Fruit fly (Drosophila melanogaster) whole organism: Measurements from ENCODE around the gene Bro.

Experiments
- CG8478 ChIP-seq: fragments of >200 bp; optimal IDR thresholded peaks from 2 replicates; lab custom pipeline; 2018; ENCODE audit warnings: inconsistent platforms
- Dll ChIP-seq: fragments of >200 bp; optimal IDR thresholded peaks from 2 replicates; lab custom pipeline; 2017
- EcR ChIP-seq, 2 experiments: fragments of >200 bp; optimal IDR thresholded peaks; 2 replicates each; lab custom pipeline; 2017; ENCODE audit warnings: missing biosample characterization in 2 of 2, missing genetic modification characterization in 2 of 2, missing genetic modification reagents in 2 of 2
- pan ChIP-seq: fragments of >200 bp; optimal IDR thresholded peaks from 2 replicates; lab custom pipeline; 2017
- psq ChIP-seq: fragments of >200 bp; optimal IDR thresholded peaks from 2 replicates; lab custom pipeline; 2017
- usp ChIP-seq: fragments of >200 bp; optimal IDR thresholded peaks from 2 replicates; lab custom pipeline; 2017; ENCODE audit warnings: missing biosample characterization, missing genetic modification characterization, mixed read lengths

Gene Bro

DNA sequence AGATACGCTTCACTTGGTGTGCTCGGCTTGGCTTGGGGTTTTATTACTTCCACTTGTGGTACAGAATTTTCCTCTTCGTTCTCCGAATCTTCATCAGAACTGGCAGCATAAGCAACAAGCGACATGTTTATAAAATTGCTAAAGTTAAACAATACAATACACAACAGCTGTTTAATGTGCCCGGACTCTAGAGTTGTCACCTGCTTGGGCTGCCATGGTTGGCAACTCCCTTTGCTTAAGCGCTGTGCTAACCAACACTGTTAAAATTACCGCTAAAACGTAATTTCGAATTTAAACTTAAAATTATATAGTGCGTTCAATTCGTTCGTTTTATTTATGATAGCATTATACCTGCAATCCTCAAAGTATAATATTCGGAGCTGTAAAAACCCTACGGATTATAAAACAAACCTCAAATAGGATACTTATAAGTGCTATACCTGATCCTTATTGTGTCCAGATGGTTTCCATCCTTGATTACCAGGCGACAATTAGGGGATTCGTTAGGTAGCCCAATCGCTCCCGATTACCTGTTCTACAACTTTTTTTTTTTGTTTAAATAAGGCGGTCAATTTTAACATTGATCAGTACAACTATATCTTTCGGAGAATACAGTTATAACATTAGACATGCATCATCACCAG lies at the start of gene Bro, which contains the start of gene CG17249:
TSS of gene Bro (plus strand) at position 594 of the 644 bp plus-strand sequence.
TSS of gene CG17249 (minus strand) at position 189 of the 644 bp plus-strand sequence.
- TF ChIP-seq usp (GFP tag; lab: Kevin White, UChicago) (no peak), pan (lab: Kevin White, UChicago) (no peak), psq (lab: Kevin White, UChicago) (no peak), Dll (lab: Kevin White, UChicago) (no peak), EcR (GFP tag; optimal IDR thresholded peaks at IDR 0.05; lab: Kevin White, UChicago) (no peak), CG8478 (lab: Kevin White, UChicago) (no peak)

- TF ChIP-seq CG8478 (lab: Kevin White, UChicago) (no peak), psq (lab: Kevin White, UChicago) (no peak), Dll (lab: Kevin White, UChicago) (no peak), pan (lab: Kevin White, UChicago) (no peak), EcR (GFP tag; optimal IDR thresholded peaks at IDR 0.05; lab: Kevin White, UChicago) (no peak), usp (GFP tag; lab: Kevin White, UChicago) (no peak)
These were observed 45.4 kb upstream of the Bro start, which contains the start of gene CG12104 for dm6 chr3L:1602064-1602832. TSS of gene CG12104 (minus strand) at chr3L:1602674.

dm6 chr3L:1602833-1603128 lies 44.9 kb upstream of the Bro start, which contains the start of the genes CG18170 and CG33791:
TSS of gene CG18170 (plus strand) at chr3L:1602954.
TSS of gene CG33791 (plus strand) at chr3L:1602954.
- TF ChIP-seq psq (lab: Kevin White, UChicago) (no peak), EcR (GFP tag; optimal IDR thresholded peaks at IDR 0.05; lab: Kevin White, UChicago) (no peak), Dll (lab: Kevin White, UChicago) (no peak), pan (lab: Kevin White, UChicago) (no peak), CG8478 (lab: Kevin White, UChicago) (no peak), usp (GFP tag; lab: Kevin White, UChicago) (no peak)

DNA sequence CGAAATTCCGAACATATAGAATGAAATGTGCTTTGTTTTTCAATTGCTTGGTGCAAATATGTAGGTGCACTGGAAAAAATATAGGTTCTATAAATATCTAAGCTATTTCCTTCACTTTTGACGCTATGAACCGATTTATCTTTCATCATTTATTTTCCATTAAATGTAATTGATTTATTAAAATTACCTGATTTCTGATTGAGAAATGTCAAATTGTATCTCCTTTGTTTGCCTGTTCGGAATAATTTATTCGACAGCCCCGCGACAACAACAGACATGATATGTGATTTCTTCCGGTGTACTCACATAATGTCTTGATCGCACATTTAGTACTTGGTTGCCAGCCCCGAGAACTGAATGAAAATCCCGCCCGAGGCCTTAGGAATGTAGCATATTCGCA lies 38.1 kb upstream of the Bro start:
- no peak for TF ChIP-seq EcR (GFP tag; optimal IDR thresholded peaks at IDR 0.05; lab: Kevin White, UChicago)

dm6 chr3L:1614465-1615084 lies 33.1 kb upstream of the Bro start:
- TF ChIP-seq Dll (lab: Kevin White, UChicago): no peak
- no peak for TF ChIP-seq pan (lab: Kevin White, UChicago)
- TF ChIP-seq usp (GFP tag; lab: Kevin White, UChicago): no peak
- TF ChIP-seq CG8478 (lab: Kevin White, UChicago): no peak
- no peak for TF ChIP-seq psq (lab: Kevin White, UChicago)
- TF ChIP-seq EcR (GFP tag; optimal IDR thresholded peaks at IDR 0.05; lab: Kevin White, UChicago): no peak

- no peak for TF ChIP-seq Dll (lab: Kevin White, UChicago)
- no peak for TF ChIP-seq psq (lab: Kevin White, UChicago)
- no peak for TF ChIP-seq CG8478 (lab: Kevin White, UChicago)
- no peak for TF ChIP-seq usp (GFP tag; lab: Kevin White, UChicago)
- no peak for TF ChIP-seq EcR (GFP tag; optimal IDR thresholded peaks at IDR 0.05; lab: Kevin White, UChicago)
- TF ChIP-seq pan (lab: Kevin White, UChicago): no peak
These were observed 32.0 kb upstream of the Bro start, which contains the start of gene CG12105 for dm6 chr3L:1615701-1616100. TSS of gene CG12105 (minus strand) at chr3L:1615801.

dm6 chr3L:1618116-1618727 lies 29.4 kb upstream of the Bro start, which contains the start of the genes CG13926, ABCB7 and CG33230:
TSS of gene CG13926 (minus strand) at chr3L:1618158.
TSS of gene ABCB7 (plus strand) at chr3L:1618414.
TSS of gene CG33230 (plus strand) at chr3L:1618414.
- TF ChIP-seq pan (lab: Kevin White, UChicago): no peak
- TF ChIP-seq CG8478 (lab: Kevin White, UChicago): no peak
- TF ChIP-seq usp (GFP tag; lab: Kevin White, UChicago): no peak
- no peak for TF ChIP-seq EcR (GFP tag; optimal IDR thresholded peaks at IDR 0.05; lab: Kevin White, UChicago)
- TF ChIP-seq Dll (lab: Kevin White, UChicago): no peak
- no peak for TF ChIP-seq psq (lab: Kevin White, UChicago)

DNA sequence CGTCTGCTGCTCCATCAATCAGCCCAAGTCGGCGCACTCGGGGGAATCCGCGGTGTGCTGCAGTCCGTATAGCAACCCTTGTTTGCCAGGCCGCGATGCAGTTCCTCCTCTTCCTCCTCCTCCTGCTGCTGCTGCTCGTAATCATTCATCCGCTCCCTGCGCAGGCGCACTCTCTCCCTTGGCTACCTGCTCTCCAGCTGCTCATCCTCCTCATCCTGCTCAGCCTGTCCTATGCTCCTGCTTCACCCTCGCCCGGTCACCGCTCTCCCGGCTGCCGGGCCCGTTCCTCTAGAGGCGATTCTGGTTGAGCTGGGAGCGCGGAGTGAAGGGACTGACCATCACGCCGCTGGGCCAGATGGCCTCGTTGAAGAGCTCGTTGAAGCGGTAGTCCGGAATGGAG lies 20.7 kb upstream of the Bro start:
- TF ChIP-seq psq (lab: Kevin White, UChicago) (no peak), usp (GFP tag; lab: Kevin White, UChicago) (no peak), Dll (lab: Kevin White, UChicago) (no peak), CG8478 (lab: Kevin White, UChicago) (no peak), EcR (GFP tag; optimal IDR thresholded peaks at IDR 0.05; lab: Kevin White, UChicago) (no peak), pan (lab: Kevin White, UChicago) (no peak)

DNA sequence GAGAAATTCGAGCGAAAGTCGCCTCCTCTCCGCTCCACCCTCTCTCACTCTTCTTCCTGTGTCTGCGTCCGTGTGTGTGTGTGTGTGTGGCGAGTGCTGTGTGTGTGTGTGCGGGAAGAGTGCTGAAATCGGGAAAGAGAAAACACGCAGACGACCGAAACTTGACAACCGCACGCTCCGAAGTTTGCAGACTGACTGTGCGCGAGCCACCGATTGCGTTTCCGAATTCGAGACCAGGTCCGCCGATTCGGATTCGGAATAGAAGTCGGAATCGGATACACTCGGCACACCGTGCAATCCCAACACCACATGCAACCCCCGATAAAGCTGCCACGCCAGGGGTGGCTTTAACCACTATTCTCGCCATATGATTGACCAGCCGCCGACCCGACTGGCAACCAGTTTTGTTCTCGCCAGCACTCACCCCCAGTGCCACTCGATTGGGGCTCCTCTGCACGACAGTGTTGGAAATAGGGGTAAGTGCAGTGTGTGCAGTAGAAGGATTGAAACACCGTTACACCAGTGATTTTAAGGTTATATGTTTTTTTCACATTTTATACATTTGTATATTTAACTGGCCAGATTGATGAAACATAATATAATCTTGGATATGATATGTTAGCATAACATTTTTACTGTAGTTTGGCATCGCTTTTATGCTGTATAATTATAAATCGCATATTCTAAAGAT lies 19.3 kb upstream of the Bro start, which contains the start of gene CG13928:
TSS of gene CG13928 (minus strand) at position 202 of the 691 bp plus-strand sequence.
- no peak for TF ChIP-seq psq (lab: Kevin White, UChicago)
- no peak for TF ChIP-seq pan (lab: Kevin White, UChicago)
- no peak for TF ChIP-seq EcR (GFP tag; optimal IDR thresholded peaks at IDR 0.05; lab: Kevin White, UChicago)
- no peak for TF ChIP-seq Dll (lab: Kevin White, UChicago)
- TF ChIP-seq usp (GFP tag; lab: Kevin White, UChicago): no peak
- TF ChIP-seq CG8478 (lab: Kevin White, UChicago): no peak
